Fruit fly (Drosophila melanogaster): ENCODE measurements around the gene CG31954.

Gene CG31954

dm6 chr2L:3493475-3493874 lies 16.4 kb downstream of the CG31954 start (continued):
- TF ChIP-seq fd59A (GFP tag; optimal IDR thresholded peaks at IDR 0.05), result no peak
- TF ChIP-seq CG10669 (GFP tag; optimal IDR thresholded peaks at IDR 0.05), result no peak
- no peak for TF ChIP-seq CG3919 (GFP tag; optimal IDR thresholded peaks at IDR 0.05)

DNA sequence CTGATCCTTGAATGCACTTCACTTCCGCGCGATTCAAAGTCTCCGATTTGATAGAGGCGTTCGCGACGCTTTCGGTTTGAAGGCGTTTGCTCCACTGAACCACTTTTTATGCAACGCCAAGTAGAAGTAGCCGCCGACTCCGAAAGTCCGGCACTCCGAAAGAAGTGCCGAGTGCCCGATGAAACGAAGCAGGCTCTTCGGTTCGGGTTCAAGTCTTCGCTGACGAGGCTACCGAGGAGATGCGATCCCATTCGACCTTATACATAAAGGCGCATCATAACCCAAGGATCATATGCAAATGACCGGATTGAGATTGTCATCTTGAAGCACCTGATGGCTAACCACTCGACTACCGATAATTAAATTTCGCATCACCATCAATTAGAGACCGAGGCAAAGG lies 18.9 kb downstream of the CG31954 start, which contains the start of gene CG15414:
TSS of gene CG15414 (minus strand) at position 101 of the 400 bp plus-strand sequence.
- TF ChIP-seq pdm3 (GFP tag; optimal IDR thresholded peaks at IDR 0.05) (no peak), eg (GFP tag; IDR thresholded peaks at IDR 0.05) (peak; percentile 42; the same call in 1 of the 3 replicates)

- no peak for TF ChIP-seq fd59A (GFP tag; optimal IDR thresholded peaks at IDR 0.05)
- TF ChIP-seq CG16779 (tag; optimal IDR thresholded peaks at IDR 0.05), result no peak
- TF ChIP-seq Lpt (GFP tag; optimal IDR thresholded peaks at IDR 0.05), result peak; percentile 11
- peak; percentile 69 for TF ChIP-seq CG32006 (GFP tag; optimal IDR thresholded peaks at IDR 0.05)
- no peak for TF ChIP-seq Sox102F (GFP tag; optimal IDR thresholded peaks at IDR 0.05)
- TF ChIP-seq CG3032 (tag; optimal IDR thresholded peaks at IDR 0.05), result no peak
- TF ChIP-seq Smox (GFP tag; optimal IDR thresholded peaks at IDR 0.05), result no peak
- no peak for TF ChIP-seq CG1621 (tag; optimal IDR thresholded peaks at IDR 0.05)
- TF ChIP-seq CG6854 (GFP tag; optimal IDR thresholded peaks at IDR 0.05), result no peak
- TF ChIP-seq Ets96B (tag; optimal IDR thresholded peaks at IDR 0.05), result no peak
- TF ChIP-seq eg (GFP tag; IDR thresholded peaks at IDR 0.05), result peak; percentile 44; the same call in 2 of the 3 replicates
- TF ChIP-seq Eip93F (GFP tag; optimal IDR thresholded peaks at IDR 0.05), result no peak
- no peak for TF ChIP-seq achi (GFP tag; optimal IDR thresholded peaks at IDR 0.05)
- no peak for TF ChIP-seq dsx (GFP tag; optimal IDR thresholded peaks at IDR 0.05; ENCODE audit: poor library complexity, severe bottlenecking)
- TF ChIP-seq Hr38 (GFP tag; optimal IDR thresholded peaks at IDR 0.05), result no peak
- TF ChIP-seq CG6163 (GFP tag; IDR thresholded peaks at IDR 0.05), result 0 out of 3 replicates have a peak, but pooled peaks have one; percentile 16
- no peak for TF ChIP-seq Ets21C (GFP tag; optimal IDR thresholded peaks at IDR 0.05)
- TF ChIP-seq CG11762 (GFP tag; optimal IDR thresholded peaks at IDR 0.05; ENCODE audit: insufficient read depth), result no peak
- TF ChIP-seq CG3919 (GFP tag; optimal IDR thresholded peaks at IDR 0.05), result no peak
- peak; percentile 4 for TF ChIP-seq net (GFP tag; optimal IDR thresholded peaks at IDR 0.05)
- TF ChIP-seq esn (GFP tag; optimal IDR thresholded peaks at IDR 0.05), result no peak
- TF ChIP-seq dac (GFP tag; optimal IDR thresholded peaks at IDR 0.05), result peak; percentile 13
- TF ChIP-seq pdm3 (GFP tag; optimal IDR thresholded peaks at IDR 0.05), result no peak
- TF ChIP-seq fkh (GFP tag; optimal IDR thresholded peaks at IDR 0.05), result no peak
- TF ChIP-seq CG31627 (GFP tag; optimal IDR thresholded peaks at IDR 0.05), result no peak
- peak; percentile 10 for TF ChIP-seq svp (GFP tag)
- TF ChIP-seq spab (GFP tag; optimal IDR thresholded peaks at IDR 0.05), result no peak
- no peak for TF ChIP-seq Blimp-1 (GFP tag; optimal IDR thresholded peaks at IDR 0.05)
- peak; percentile 76 for TF ChIP-seq CG8119 (GFP tag; IDR thresholded peaks at IDR 0.05)
- TF ChIP-seq Eip78C (GFP tag), result peak; percentile 30
- no peak for TF ChIP-seq CG8319 (GFP tag; optimal IDR thresholded peaks at IDR 0.05)
- TF ChIP-seq CG4318 (GFP tag; optimal IDR thresholded peaks at IDR 0.05), result peak; percentile 23
- TF ChIP-seq CG7368 (GFP tag; optimal IDR thresholded peaks at IDR 0.05), result no peak
- peak; percentile 66 for TF ChIP-seq CG15336 (GFP tag; IDR thresholded peaks at IDR 0.05)
- peak; percentile 62 for TF ChIP-seq Hr4 (GFP tag; optimal IDR thresholded peaks at IDR 0.05)
- TF ChIP-seq Hr39 (GFP tag; optimal IDR thresholded peaks at IDR 0.05), result no peak
- peak; percentile 36 for TF ChIP-seq CG6276 (GFP tag; optimal IDR thresholded peaks at IDR 0.05)
- TF ChIP-seq CG6792 (GFP tag; optimal IDR thresholded peaks at IDR 0.05), result no peak
- no peak for TF ChIP-seq salr (GFP tag; optimal IDR thresholded peaks at IDR 0.05)
- no peak for TF ChIP-seq Sox14 (GFP tag; optimal IDR thresholded peaks at IDR 0.05)
- no peak for TF ChIP-seq Met (GFP tag; optimal IDR thresholded peaks at IDR 0.05)
- no peak for TF ChIP-seq CG8632 (GFP tag; optimal IDR thresholded peaks at IDR 0.05)
- TF ChIP-seq cyc (GFP tag; optimal IDR thresholded peaks at IDR 0.05), result no peak
- TF ChIP-seq topi (GFP tag; optimal IDR thresholded peaks at IDR 0.05), result no peak
- TF ChIP-seq CG10631 (GFP tag; optimal IDR thresholded peaks at IDR 0.05), result no peak
- no peak for TF ChIP-seq ss (GFP tag; optimal IDR thresholded peaks at IDR 0.05)
- TF ChIP-seq CG11294 (GFP tag; IDR thresholded peaks at IDR 0.05), result no peak
Measured at dm6 chr2L:3485506-3485905, 24.4 kb downstream of the CG31954 start.

Data from whole organism, prepupa.